Worm (Caenorhabditis elegans) whole organism, L4/young adult: Measurements from ENCODE around the gene srw-3.

Experiments used
- W03F9.2 ChIP-seq: fragments of 150-350 bp; optimal IDR thresholded peaks from 2 replicates; lab custom pipeline; 2014; ENCODE audit warnings: missing biosample characterization, missing genetic modification characterization
- dao-5 ChIP-seq: sonication (generic microtip); optimal IDR thresholded peaks from 2 replicates; lab custom pipeline; 2016; ENCODE audit warnings: missing genotype, missing genetic modification characterization, moderate library complexity, missing compliant biosample characterization
- him-1 ChIP-seq: sonication (generic microtip); optimal IDR thresholded peaks from 2 replicates; lab custom pipeline; 2016; ENCODE audit warnings: missing genotype, missing genetic modification reagents, missing genetic modification characterization, missing compliant biosample characterization

DNA sequence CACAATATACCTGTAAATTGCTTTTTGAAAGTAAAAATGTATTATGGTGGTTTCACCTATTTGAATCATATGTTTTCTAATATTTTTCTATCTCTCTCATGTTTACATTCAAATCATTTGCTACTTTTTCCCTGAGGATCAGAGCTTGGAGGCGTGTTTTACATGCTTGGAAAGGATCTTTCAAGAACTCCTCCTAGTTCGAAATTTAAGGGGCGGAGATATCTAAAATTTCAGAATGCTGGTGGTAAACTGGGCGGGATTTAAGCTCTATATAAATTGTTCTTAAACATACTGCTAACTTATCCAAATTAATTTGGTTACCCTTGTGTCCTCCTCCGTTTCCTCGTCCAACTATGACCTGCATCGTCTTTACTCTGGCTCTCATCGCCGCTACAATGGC lies 37.5 kb upstream of the srw-3 start, which contains the start of gene C12D5.5:
- TF ChIP-seq dao-5 (tag; lab: Kevin White, UChicago) (no peak), him-1 (tag; lab: Kevin White, UChicago) (no peak), W03F9.2 (tag; lab: Kevin White, UChicago) (no peak)
